Worm (Caenorhabditis elegans) whole organism, mixed stage, embryonic: Measurements from ENCODE around the gene pha-1.

Experiments
- ces-1 ChIP-seq: fragments of 150-350 bp; optimal IDR thresholded peaks from 2 replicates; lab custom pipeline; 2014; ENCODE audit warnings: missing biosample characterization, missing genetic modification reagents, missing genetic modification characterization
- cnd-1 ChIP-seq: fragments of 200-800 bp; sonication (Bioruptor generic); optimal IDR thresholded peaks from 2 replicates; lab custom pipeline; 2018; ENCODE audit warnings: mild to moderate bottlenecking, missing genetic modification characterization, missing compliant biosample characterization
- elt-1 ChIP-seq: sonication (generic microtip); optimal IDR thresholded peaks from 2 replicates; lab custom pipeline; 2017; ENCODE audit warnings: missing genetic modification characterization, mild to moderate bottlenecking, missing compliant biosample characterization, antibody characterized with exemption, moderate library complexity, borderline replicate concordance; ENCODE audit not compliant: insufficient read depth
- elt-3 ChIP-seq: fragments of 150-350 bp; optimal IDR thresholded peaks from 2 replicates; lab custom pipeline; 2014; ENCODE audit warnings: missing biosample characterization, missing genetic modification characterization
- mab-5 ChIP-seq: fragments of 150-350 bp; optimal IDR thresholded peaks from 2 replicates; lab custom pipeline; 2014; ENCODE audit warnings: missing biosample characterization, missing genetic modification characterization
- nhr-12 ChIP-seq: fragments of 150-350 bp; optimal IDR thresholded peaks from 2 replicates; lab custom pipeline; 2014; ENCODE audit warnings: missing biosample characterization, missing genetic modification characterization
- nhr-237 ChIP-seq: fragments of 150-350 bp; optimal IDR thresholded peaks from 2 replicates; lab custom pipeline; 2014; ENCODE audit warnings: missing biosample characterization, missing genetic modification characterization
- nhr-76 ChIP-seq: sonication (generic microtip); optimal IDR thresholded peaks from 2 replicates; lab custom pipeline; 2017; ENCODE audit warnings: missing biosample characterization, missing genetic modification characterization
- snpc-4 ChIP-seq: fragments of 150-350 bp; optimal IDR thresholded peaks from 2 replicates; lab custom pipeline; 2014; ENCODE audit warnings: missing biosample characterization, missing genetic modification characterization
- unc-39 ChIP-seq: fragments of 150-350 bp; optimal IDR thresholded peaks from 2 replicates; lab custom pipeline; 2014; ENCODE audit warnings: missing biosample characterization, missing genetic modification characterization
- unc-62 ChIP-seq: fragments of 150-350 bp; optimal IDR thresholded peaks from 2 replicates; lab custom pipeline; 2014; ENCODE audit warnings: missing biosample characterization, missing genetic modification reagents, missing genetic modification characterization

ce11 chrIII:11149254-11149876 is 17.8 kb downstream of the pha-1 start:
- TF ChIP-seq unc-62 (GFP tag; lab: Kevin White, UChicago) = no peak
- TF ChIP-seq mab-5 = no peak
- no peak for TF ChIP-seq snpc-4
- TF ChIP-seq ces-1 (GFP tag; lab: Kevin White, UChicago) = no peak
- no peak for TF ChIP-seq nhr-237
- TF ChIP-seq nhr-12 (tag; lab: Kevin White, UChicago) = no peak
- TF ChIP-seq unc-39 (tag; lab: Kevin White, UChicago) = no peak
- TF ChIP-seq nhr-76 (tag; lab: Kevin White, UChicago) = no peak
- no peak for TF ChIP-seq cnd-1 (tag; lab: Kevin White, UChicago)
- TF ChIP-seq elt-3 (tag; lab: Kevin White, UChicago) = no peak
- TF ChIP-seq elt-1 (tag; lab: Kevin White, UChicago) = no peak
